Worm (Caenorhabditis elegans): Measurements from ENCODE around the gene sqst-5.

DNA sequence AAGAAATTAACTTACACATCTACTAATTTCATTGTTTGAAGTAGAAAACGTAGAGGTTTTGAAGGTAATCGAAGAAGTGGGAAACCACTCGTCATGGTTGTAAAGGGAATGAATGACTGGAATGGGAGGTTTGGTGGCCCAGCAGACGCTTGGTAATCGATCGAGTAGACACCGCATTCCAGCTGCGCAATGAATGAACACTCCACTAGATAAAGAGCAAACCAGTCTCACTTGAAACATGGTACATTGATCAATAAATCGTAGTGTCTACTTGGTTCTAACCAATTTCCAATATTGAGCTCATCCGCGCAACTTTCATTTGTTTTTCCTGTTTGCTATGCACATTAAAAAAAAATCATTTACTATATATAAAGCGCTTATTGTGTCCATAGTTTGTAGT, 1.1 kb downstream of the sqst-5 start, which contains the start of gene fbxb-84:
- no peak for TF ChIP-seq elt-3 (tag; optimal IDR thresholded peaks at IDR 0.05)
- TF ChIP-seq ceh-83 (GFP tag; optimal IDR thresholded peaks at IDR 0.05), result no peak
- TF ChIP-seq nhr-28 (tag; optimal IDR thresholded peaks at IDR 0.05), result no peak
- TF ChIP-seq unc-62 (GFP tag; optimal IDR thresholded peaks at IDR 0.05), result no peak
- TF ChIP-seq pha-4 (tag; optimal IDR thresholded peaks at IDR 0.05), result no peak
- no peak for TF ChIP-seq snpc-4 (tag; optimal IDR thresholded peaks at IDR 0.05)
- no peak for TF ChIP-seq unc-39 (tag; optimal IDR thresholded peaks at IDR 0.05)
- TF ChIP-seq ham-2 (GFP tag; optimal IDR thresholded peaks at IDR 0.05), result no peak
